Fruit fly (Drosophila melanogaster) whole organism, embryonic: ENCODE measurements around the gene CG14965.

Experiments used
- Ets65A ChIP-seq: fragments of 200-800 bp; sonication (Bioruptor generic); peaks from one replicate; lab custom pipeline; 2016; ENCODE audit warnings: missing biosample characterization, missing genetic modification characterization
- Sox100B ChIP-seq: fragments of 200-800 bp; sonication (Bioruptor generic); optimal IDR thresholded peaks from 3 replicates; lab custom pipeline; 2018; ENCODE audit warnings: missing biosample characterization, mild to moderate bottlenecking, missing genetic modification characterization
- amos ChIP-seq: fragments of 200-800 bp; sonication (Bioruptor generic); IDR thresholded peaks from 2 replicates; pipeline ENCODE4 v1.3.6; 2022; ENCODE audit warnings: missing biosample characterization, missing genetic modification characterization; ENCODE audit not compliant: partially characterized antibody
- bab2 ChIP-seq: fragments of 200-800 bp; sonication (Bioruptor generic); optimal IDR thresholded peaks from 2 replicates; lab custom pipeline; 2016; ENCODE audit warnings: missing biosample characterization, missing genetic modification characterization
- cg ChIP-seq: fragments of 200-800 bp; sonication (Bioruptor generic); optimal IDR thresholded peaks from 3 replicates; lab custom pipeline; 2019; ENCODE audit warnings: missing biosample characterization, mild to moderate bottlenecking, missing genetic modification characterization, moderate library complexity
- chif ChIP-seq, 2 experiments: fragments of 200-800 bp; sonication (Bioruptor generic); optimal IDR thresholded peaks; 3 replicates each; lab custom pipeline; 2016; ENCODE audit warnings: missing biosample characterization in 2 of 2, missing genetic modification characterization in 2 of 2
- disco-r ChIP-seq: fragments of 200-800 bp; sonication (Bioruptor generic); optimal IDR thresholded peaks from 2 replicates; lab custom pipeline; 2016; ENCODE audit warnings: missing biosample characterization, missing genetic modification characterization
- psq ChIP-seq: fragments of 200-800 bp; sonication (Bioruptor generic); optimal IDR thresholded peaks from 2 replicates; lab custom pipeline; 2017; ENCODE audit warnings: missing biosample characterization, missing genetic modification characterization
- sob ChIP-seq: fragments of 200-800 bp; sonication (Bioruptor generic); IDR thresholded peaks from 2 replicates; pipeline ENCODE4 v1.3.6; 2022; ENCODE audit warnings: missing biosample characterization, missing genetic modification characterization

DNA sequence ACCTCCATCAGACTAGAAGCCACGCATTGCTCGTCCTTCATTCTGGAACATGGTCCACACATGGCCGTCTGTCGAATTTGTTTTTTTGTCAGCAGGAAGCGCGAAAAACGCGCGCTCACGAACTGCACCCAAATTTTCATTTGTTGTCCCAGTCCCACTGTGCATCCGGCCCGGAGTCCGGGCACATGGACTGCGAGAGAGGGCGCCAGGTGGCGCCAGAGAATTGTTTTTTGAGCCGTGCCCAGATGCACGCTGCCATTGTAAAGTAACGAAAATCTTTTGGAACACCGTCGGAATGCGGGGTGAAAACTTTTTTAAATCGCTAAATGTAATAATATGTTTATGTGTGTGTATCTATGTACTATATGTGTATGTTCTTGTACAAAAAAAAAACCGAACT, 34.6 kb downstream of the CG14965 start:
- TF ChIP-seq bab2 (GFP tag; lab: Kevin White, UChicago) (no peak), Ets65A (no peak), cg (GFP tag; lab: Kevin White, UChicago) (no peak), disco-r (GFP tag; lab: Kevin White, UChicago) (no peak), psq (no peak), Sox100B (GFP tag; lab: Kevin White, UChicago) (no peak), amos (GFP tag; lab: Robert Waterston, UW) (no peak), sob (GFP tag; lab: Robert Waterston, UW) (no peak), chif (GFP tag; optimal IDR thresholded peaks at IDR 0.05; lab: Kevin White, UChicago) (no peak)
